Worm (Caenorhabditis elegans) whole organism, L3 larva: Measurements from ENCODE around the gene W09G12.8.
A peak's percentile ranks its signal among the peaks of the same experiment; 100 is the strongest.

Source experiments
- lin-15B ChIP-seq: fragments of 150-350 bp; optimal IDR thresholded peaks from 2 replicates; lab custom pipeline; 2014; ENCODE audit warnings: missing biosample characterization, missing genetic modification characterization
- unc-62 ChIP-seq: fragments of 150-350 bp; sonication (generic microtip); optimal IDR thresholded peaks from 4 replicates; lab custom pipeline; 2014; ENCODE audit warnings: missing biosample characterization, missing genetic modification reagents, missing genetic modification characterization

DNA sequence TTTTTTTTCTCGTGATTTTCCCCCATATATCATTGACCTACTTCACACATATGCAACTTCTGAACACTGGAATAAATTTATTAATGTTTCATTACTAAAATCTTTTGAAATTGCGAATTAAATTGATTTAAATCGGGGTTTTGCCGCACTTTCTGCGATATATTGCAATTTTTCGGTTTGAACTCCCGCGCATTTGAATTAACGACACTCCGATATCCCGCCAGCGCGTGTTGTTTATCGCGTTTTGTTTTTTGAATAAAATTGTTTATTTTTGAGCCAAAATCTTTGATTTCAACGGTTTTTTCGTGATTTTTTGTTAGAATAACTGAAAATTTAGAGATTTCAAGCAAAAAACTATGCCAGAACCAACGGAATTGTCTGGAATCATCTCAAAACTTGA lies 48.3 kb upstream of the W09G12.8 start, which contains the start of gene Y104H12D.2:
- peak; percentile 23 for TF ChIP-seq lin-15B (tag; lab: Kevin White, UChicago)
- no peak for TF ChIP-seq unc-62 (GFP tag; lab: Kevin White, UChicago)
